Worm (Caenorhabditis elegans) whole organism, late embryonic: ENCODE results near the gene tsr-1.

ENCODE experiments used
- C08G9.2 ChIP-seq: sonication (generic microtip); optimal IDR thresholded peaks from 2 replicates; lab custom pipeline; 2016; ENCODE audit warnings: mild to moderate bottlenecking, missing genetic modification characterization, moderate library complexity, missing compliant biosample characterization
- ceh-24 ChIP-seq: sonication (generic microtip); optimal IDR thresholded peaks from 2 replicates; lab custom pipeline; 2016; ENCODE audit warnings: mild to moderate bottlenecking, missing genetic modification characterization, missing compliant biosample characterization
- ets-4 ChIP-seq: sonication (generic microtip); optimal IDR thresholded peaks from 2 replicates; lab custom pipeline; 2016; ENCODE audit warnings: missing genetic modification characterization, missing compliant biosample characterization
- fkh-6 ChIP-seq: sonication (generic microtip); optimal IDR thresholded peaks from 2 replicates; lab custom pipeline; 2016; ENCODE audit warnings: missing genetic modification characterization, missing compliant biosample characterization
- hlh-30 ChIP-seq: sonication (generic microtip); optimal IDR thresholded peaks from 2 replicates; lab custom pipeline; 2017; ENCODE audit warnings: antibody characterized with exemption, missing genetic modification characterization, missing compliant biosample characterization; ENCODE audit not compliant: insufficient read depth
- hlh-8 ChIP-seq: sonication (generic microtip); optimal IDR thresholded peaks from 2 replicates; lab custom pipeline; 2016; ENCODE audit warnings: missing genotype, missing genetic modification characterization, missing compliant biosample characterization
- madf-2 ChIP-seq: sonication (generic microtip); optimal IDR thresholded peaks from 2 replicates; lab custom pipeline; 2017; ENCODE audit warnings: missing genetic modification characterization, missing compliant biosample characterization
- nfya-1 ChIP-seq: sonication (generic microtip); optimal IDR thresholded peaks from 2 replicates; lab custom pipeline; 2017; ENCODE audit warnings: missing genetic modification characterization, mild to moderate bottlenecking, missing compliant biosample characterization, antibody characterized with exemption, moderate library complexity
- pax-1 ChIP-seq: fragments of 150-350 bp; optimal IDR thresholded peaks from 2 replicates; lab custom pipeline; 2014; ENCODE audit warnings: missing biosample characterization, missing genetic modification characterization
- pha-4 ChIP-seq: fragments of 150-350 bp; optimal IDR thresholded peaks from 2 replicates; lab custom pipeline; 2018; ENCODE audit warnings: missing biosample characterization, missing genetic modification reagents, missing genetic modification characterization
- pros-1 ChIP-seq: fragments of 150-350 bp; optimal IDR thresholded peaks from 2 replicates; lab custom pipeline; 2014; ENCODE audit warnings: missing biosample characterization, missing genetic modification reagents, missing genetic modification characterization
- sox-4 ChIP-seq: sonication (generic microtip); optimal IDR thresholded peaks from 2 replicates; lab custom pipeline; 2017; ENCODE audit warnings: mild to moderate bottlenecking, missing genetic modification characterization, inconsistent platforms, missing compliant biosample characterization
- tbx-2 ChIP-seq: sonication (generic microtip); optimal IDR thresholded peaks from 2 replicates; lab custom pipeline; 2016; ENCODE audit warnings: missing genetic modification characterization, missing compliant biosample characterization

DNA sequence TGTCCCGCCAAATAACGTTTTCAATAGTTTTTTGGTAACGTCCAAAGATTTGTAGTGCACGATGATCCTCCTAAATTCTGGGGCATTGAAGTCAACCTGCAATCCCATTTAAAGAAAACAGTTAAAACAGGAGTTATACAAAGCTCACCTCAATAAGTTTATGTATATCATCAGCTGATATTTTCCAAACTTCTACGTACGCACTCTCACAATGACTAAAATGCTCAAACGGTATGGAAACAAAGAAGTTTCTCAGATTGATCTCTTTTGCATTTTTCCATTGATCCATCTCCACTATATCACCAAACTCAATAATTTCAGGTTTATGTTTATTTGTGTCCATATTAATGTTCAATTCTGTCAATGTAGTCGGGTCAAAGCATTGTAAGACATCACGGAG is 61.6 kb downstream of the tsr-1 start:
- TF ChIP-seq nfya-1 (tag; lab: Kevin White, UChicago), result no peak
- no peak for TF ChIP-seq sox-4
- TF ChIP-seq pax-1 (tag; lab: Kevin White, UChicago), result no peak
- no peak for TF ChIP-seq pros-1 (tag; lab: Kevin White, UChicago)
- TF ChIP-seq hlh-30 (tag; lab: Kevin White, UChicago), result no peak
- TF ChIP-seq ets-4 (tag; lab: Kevin White, UChicago), result no peak
- TF ChIP-seq C08G9.2 (tag; lab: Kevin White, UChicago), result no peak
- TF ChIP-seq hlh-8, result no peak
- TF ChIP-seq ceh-24 (tag; lab: Kevin White, UChicago), result no peak
- TF ChIP-seq madf-2 (tag; lab: Kevin White, UChicago), result no peak
- TF ChIP-seq tbx-2 (tag; lab: Kevin White, UChicago), result no peak
- TF ChIP-seq pha-4 (tag; lab: Kevin White, UChicago), result no peak
- no peak for TF ChIP-seq fkh-6 (tag; lab: Kevin White, UChicago)
